Fruit fly (Drosophila melanogaster) whole organism: ENCODE results near the gene Vdup1.

ENCODE experiments used
- CG8478 ChIP-seq: fragments of >200 bp; optimal IDR thresholded peaks from 2 replicates; lab custom pipeline; 2018; ENCODE audit warnings: inconsistent platforms
- Dll ChIP-seq: fragments of >200 bp; optimal IDR thresholded peaks from 2 replicates; lab custom pipeline; 2017
- EcR ChIP-seq, 2 experiments: fragments of >200 bp; optimal IDR thresholded peaks; 2 replicates each; lab custom pipeline; 2017; ENCODE audit warnings: missing biosample characterization in 2 of 2, missing genetic modification characterization in 2 of 2, missing genetic modification reagents in 2 of 2
- pan ChIP-seq: fragments of >200 bp; optimal IDR thresholded peaks from 2 replicates; lab custom pipeline; 2017
- psq ChIP-seq: fragments of >200 bp; optimal IDR thresholded peaks from 2 replicates; lab custom pipeline; 2017
- usp ChIP-seq: fragments of >200 bp; optimal IDR thresholded peaks from 2 replicates; lab custom pipeline; 2017; ENCODE audit warnings: missing biosample characterization, missing genetic modification characterization, mixed read lengths

Gene Vdup1

dm6 chr3L:178913-179488, at the start of gene Vdup1:
Vdup1 (minus strand) TSS chr3L:178963.
- no peak for TF ChIP-seq pan (lab: Kevin White, UChicago)
- TF ChIP-seq CG8478 (lab: Kevin White, UChicago): no peak
- no peak for TF ChIP-seq psq (lab: Kevin White, UChicago)
- no peak for TF ChIP-seq EcR (GFP tag; optimal IDR thresholded peaks at IDR 0.05; lab: Kevin White, UChicago)
- TF ChIP-seq Dll (lab: Kevin White, UChicago): no peak

dm6 chr3L:225120-225519, 46.4 kb upstream of the Vdup1 start:
- TF ChIP-seq psq (lab: Kevin White, UChicago): no peak
- no peak for TF ChIP-seq Dll (lab: Kevin White, UChicago)
- no peak for TF ChIP-seq pan (lab: Kevin White, UChicago)
- no peak for TF ChIP-seq CG8478 (lab: Kevin White, UChicago)
- TF ChIP-seq usp (GFP tag; lab: Kevin White, UChicago): no peak
- TF ChIP-seq EcR (GFP tag; optimal IDR thresholded peaks at IDR 0.05; lab: Kevin White, UChicago): no peak

- no peak for TF ChIP-seq pan (lab: Kevin White, UChicago)
- TF ChIP-seq CG8478 (lab: Kevin White, UChicago): peak; percentile 45
Observed at dm6 chr3L:224004-224951, 45.5 kb upstream of the Vdup1 start.

DNA sequence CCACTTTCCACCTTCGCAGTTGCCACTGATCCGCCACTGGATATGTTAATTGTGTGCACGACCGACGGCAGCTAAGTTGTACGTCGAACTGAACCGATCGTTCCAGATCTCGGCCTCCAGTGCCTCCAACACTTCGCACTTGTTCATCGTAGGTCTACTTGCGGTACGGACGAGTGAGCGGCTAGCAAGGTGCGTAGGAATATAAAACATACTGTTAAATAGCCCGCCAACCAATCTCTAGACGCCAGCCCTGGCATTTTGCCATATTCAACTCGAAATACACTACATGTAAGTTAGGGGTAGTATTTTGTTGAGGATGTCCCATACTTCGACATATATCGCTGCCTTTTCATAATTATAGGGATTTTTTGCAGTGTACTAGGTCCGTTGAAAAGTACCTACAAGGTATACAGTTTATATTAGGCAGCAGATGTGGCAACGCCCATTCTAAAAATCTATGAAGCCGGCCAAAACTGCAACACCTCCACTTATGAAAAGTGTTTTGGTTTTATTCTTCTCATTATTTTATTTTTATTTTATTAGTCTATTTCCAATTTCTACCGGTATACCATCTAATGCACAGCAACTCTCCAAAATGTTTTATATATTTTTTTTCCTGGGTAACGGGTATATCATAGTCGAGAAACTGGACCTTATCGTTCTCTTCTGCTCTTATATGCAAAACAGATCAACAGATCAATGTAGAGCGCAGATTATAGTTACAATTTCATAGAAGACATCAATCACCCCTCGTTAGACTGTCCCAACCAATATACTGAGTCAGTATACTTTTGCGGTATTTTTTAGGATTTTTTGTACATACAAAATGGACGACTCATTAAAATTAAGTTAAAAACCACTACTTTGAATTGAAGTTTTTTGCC, 44.5 kb upstream of the Vdup1 start, which contains the start of the genes pyx and CG33229:
pyx (minus strand) TSS at position 51 of the 884 bp plus-strand sequence.
CG33229 (plus strand) TSS at position 834 of the 884 bp plus-strand sequence.
- TF ChIP-seq EcR (GFP tag; optimal IDR thresholded peaks at IDR 0.05; lab: Kevin White, UChicago) (no peak), psq (lab: Kevin White, UChicago) (no peak), Dll (lab: Kevin White, UChicago) (no peak), pan (lab: Kevin White, UChicago) (no peak), usp (GFP tag; lab: Kevin White, UChicago) (no peak), CG8478 (lab: Kevin White, UChicago) (no peak)

dm6 chr3L:217480-218118, 38.8 kb upstream of the Vdup1 start, which contains the start of gene CG13877:
CG13877 (plus strand) TSS chr3L:218068.
- TF ChIP-seq psq (lab: Kevin White, UChicago): no peak
- TF ChIP-seq Dll (lab: Kevin White, UChicago): no peak
- TF ChIP-seq usp (GFP tag; lab: Kevin White, UChicago): no peak
- no peak for TF ChIP-seq pan (lab: Kevin White, UChicago)
- no peak for TF ChIP-seq CG8478 (lab: Kevin White, UChicago)
- no peak for TF ChIP-seq EcR (GFP tag; optimal IDR thresholded peaks at IDR 0.05; lab: Kevin White, UChicago)

dm6 chr3L:216325-216724, 37.6 kb upstream of the Vdup1 start, which contains the start of gene Kaz1-ORFB:
Kaz1-ORFB (plus strand) TSS chr3L:216625.
- TF ChIP-seq CG8478 (lab: Kevin White, UChicago) (no peak), pan (lab: Kevin White, UChicago) (no peak), Dll (lab: Kevin White, UChicago) (no peak), psq (lab: Kevin White, UChicago) (no peak), EcR (GFP tag; optimal IDR thresholded peaks at IDR 0.05; lab: Kevin White, UChicago) (no peak), usp (GFP tag; lab: Kevin White, UChicago) (no peak)

dm6 chr3L:212520-212919, 33.8 kb upstream of the Vdup1 start, which contains the start of the genes thoc7 and Dis3l2:
thoc7 (minus strand) TSS chr3L:212687.
Dis3l2 (plus strand) TSS chr3L:212709.
- no peak for TF ChIP-seq psq (lab: Kevin White, UChicago)
- no peak for TF ChIP-seq pan (lab: Kevin White, UChicago)
- no peak for TF ChIP-seq Dll (lab: Kevin White, UChicago)
- no peak for TF ChIP-seq CG8478 (lab: Kevin White, UChicago)
- TF ChIP-seq usp (GFP tag; lab: Kevin White, UChicago): no peak
- TF ChIP-seq EcR (GFP tag; optimal IDR thresholded peaks at IDR 0.05; lab: Kevin White, UChicago): no peak

dm6 chr3L:211200-211599, 32.4 kb upstream of the Vdup1 start, which contains the start of gene Prp4k:
Prp4k (minus strand) TSS chr3L:211457.
- TF ChIP-seq pan (lab: Kevin White, UChicago): no peak
- TF ChIP-seq Dll (lab: Kevin White, UChicago): no peak
- no peak for TF ChIP-seq usp (GFP tag; lab: Kevin White, UChicago)
- no peak for TF ChIP-seq psq (lab: Kevin White, UChicago)
- TF ChIP-seq CG8478 (lab: Kevin White, UChicago): no peak
- no peak for TF ChIP-seq EcR (GFP tag; optimal IDR thresholded peaks at IDR 0.05; lab: Kevin White, UChicago)

DNA sequence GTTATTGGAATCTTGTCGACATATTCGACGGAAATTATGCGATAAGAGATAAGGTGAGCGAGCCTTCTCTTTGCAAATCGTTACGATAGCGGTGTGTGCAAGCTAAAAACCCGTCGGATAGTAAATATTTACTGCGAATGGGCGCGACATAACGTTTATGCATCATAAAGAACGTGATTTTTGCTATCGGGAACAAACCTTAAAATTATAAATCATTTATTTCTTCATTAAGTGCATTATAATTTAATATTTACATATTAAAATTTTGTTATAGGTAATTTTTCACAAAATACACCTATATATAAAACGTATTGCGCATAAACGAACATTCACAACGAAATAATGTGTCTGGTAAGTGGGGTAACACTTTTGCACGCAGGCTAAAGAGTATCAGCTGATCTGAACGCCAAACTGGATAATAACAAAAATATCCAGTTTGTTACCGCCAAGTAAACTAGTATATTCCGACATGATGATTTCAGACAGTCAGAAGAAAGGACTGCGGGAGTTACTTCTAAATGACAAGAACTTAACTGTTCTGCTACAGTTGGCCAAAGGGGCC, 27.0 kb upstream of the Vdup1 start, which contains the start of the genes Gk1 and CG13876:
Gk1 (minus strand) TSS at position 122 of the 562 bp plus-strand sequence.
CG13876 (plus strand) TSS at position 412 of the 562 bp plus-strand sequence.
- TF ChIP-seq psq (lab: Kevin White, UChicago): no peak
- no peak for TF ChIP-seq CG8478 (lab: Kevin White, UChicago)
- TF ChIP-seq EcR (GFP tag; optimal IDR thresholded peaks at IDR 0.05; lab: Kevin White, UChicago): no peak
- no peak for TF ChIP-seq pan (lab: Kevin White, UChicago)
- TF ChIP-seq usp (GFP tag; lab: Kevin White, UChicago): no peak
- no peak for TF ChIP-seq Dll (lab: Kevin White, UChicago)
